Worm (Caenorhabditis elegans) whole organism, early embryonic: ENCODE results near the gene mrg-1.

Source experiments
- F13C5.2 ChIP-seq: sonication (generic microtip); optimal IDR thresholded peaks from 2 replicates; lab custom pipeline; 2017; ENCODE audit warnings: mild to moderate bottlenecking, missing genetic modification characterization, inconsistent platforms, missing compliant biosample characterization
- aly-1 ChIP-seq: sonication (generic microtip); optimal IDR thresholded peaks from 2 replicates; lab custom pipeline; 2016; ENCODE audit warnings: missing genetic modification characterization, missing compliant biosample characterization
- ama-1 ChIP-seq: fragments of 150-350 bp; optimal IDR thresholded peaks from 2 replicates; lab custom pipeline; 2014
- ceh-13 ChIP-seq: fragments of 200-800 bp; sonication (Bioruptor generic); optimal IDR thresholded peaks from 2 replicates; lab custom pipeline; 2018; ENCODE audit warnings: mild to moderate bottlenecking, missing genetic modification characterization, missing compliant biosample characterization
- ceh-36 ChIP-seq: sonication (generic microtip); optimal IDR thresholded peaks from 2 replicates; lab custom pipeline; 2016; ENCODE audit warnings: missing genetic modification characterization, inconsistent platforms, missing compliant biosample characterization
- ets-7 ChIP-seq: sonication (generic microtip); optimal IDR thresholded peaks from 2 replicates; lab custom pipeline; 2016; ENCODE audit warnings: missing genotype, missing genetic modification characterization, missing compliant biosample characterization
- flt-1 ChIP-seq: fragments of 200-800 bp; sonication (Bioruptor generic); IDR thresholded peaks from 2 replicates; pipeline ENCODE4 v1.3.6; 2022; ENCODE audit warnings: missing genetic modification characterization, missing compliant biosample characterization
- hmbx-1 ChIP-seq: sonication (generic microtip); optimal IDR thresholded peaks from 2 replicates; lab custom pipeline; 2016; ENCODE audit warnings: mild to moderate bottlenecking, missing genetic modification characterization, missing compliant biosample characterization
- hnd-1 ChIP-seq: sonication (generic microtip); optimal IDR thresholded peaks from 2 replicates; lab custom pipeline; 2016; ENCODE audit warnings: missing genetic modification characterization, missing compliant biosample characterization
- pes-1 ChIP-seq: fragments of 200-800 bp; sonication (Bioruptor generic); IDR thresholded peaks from 2 replicates; pipeline ENCODE4 v1.3.6; 2022; ENCODE audit warnings: missing genetic modification reagents, missing genetic modification characterization, missing compliant biosample characterization
- scrt-1 ChIP-seq: fragments of 200-800 bp; sonication (Bioruptor generic); IDR thresholded peaks from 2 replicates; pipeline ENCODE4 v1.3.6; 2022; ENCODE audit warnings: missing genetic modification characterization, missing compliant biosample characterization
- sea-1 ChIP-seq: fragments of 200-800 bp; sonication (Bioruptor generic); conservative IDR thresholded peaks from 2 replicates; pipeline ENCODE4 v1.3.6; 2022; ENCODE audit warnings: missing genetic modification characterization, missing compliant biosample characterization
- tbx-37 ChIP-seq: fragments of 200-800 bp; sonication (Bioruptor generic); conservative IDR thresholded peaks from 2 replicates; pipeline ENCODE4 v1.3.6; 2022; ENCODE audit warnings: missing genetic modification reagents, missing genetic modification characterization, missing compliant biosample characterization

- no peak for TF ChIP-seq ama-1 (lab: Kevin White, UChicago)
- no peak for TF ChIP-seq F13C5.2
- TF ChIP-seq tbx-37 (GFP tag; lab: Robert Waterston, UW) = no peak
- 0 out of 2 replicates have a peak, but pooled peaks have one; percentile 48 for TF ChIP-seq flt-1 (GFP tag; lab: Robert Waterston, UW)
- no peak for TF ChIP-seq ets-7 (tag; lab: Kevin White, UChicago)
- no peak for TF ChIP-seq aly-1 (tag; lab: Kevin White, UChicago)
- no peak for TF ChIP-seq scrt-1
- TF ChIP-seq ceh-36 (tag; lab: Kevin White, UChicago) = no peak
- no peak for TF ChIP-seq ceh-13 (GFP tag; lab: Kevin White, UChicago)
- TF ChIP-seq hnd-1 (tag; lab: Kevin White, UChicago) = no peak
- peak; percentile 52; the same call in 1 of the 2 replicates for TF ChIP-seq sea-1 (GFP tag; lab: Robert Waterston, UW)
- no peak for TF ChIP-seq pes-1
- no peak for TF ChIP-seq hmbx-1 (tag; lab: Kevin White, UChicago)
Measured at ce11 chrIII:12894207-12894606, 19.8 kb upstream of the mrg-1 start.
